Worm (Caenorhabditis elegans) whole organism, dauer: ENCODE measurements around the gene srh-237.

ENCODE experiments used
- unc-62 ChIP-seq: sonication (generic microtip); optimal IDR thresholded peaks from 2 replicates; lab custom pipeline; 2017; ENCODE audit warnings: missing biosample characterization, missing genetic modification reagents, missing genetic modification characterization

Gene srh-237

DNA sequence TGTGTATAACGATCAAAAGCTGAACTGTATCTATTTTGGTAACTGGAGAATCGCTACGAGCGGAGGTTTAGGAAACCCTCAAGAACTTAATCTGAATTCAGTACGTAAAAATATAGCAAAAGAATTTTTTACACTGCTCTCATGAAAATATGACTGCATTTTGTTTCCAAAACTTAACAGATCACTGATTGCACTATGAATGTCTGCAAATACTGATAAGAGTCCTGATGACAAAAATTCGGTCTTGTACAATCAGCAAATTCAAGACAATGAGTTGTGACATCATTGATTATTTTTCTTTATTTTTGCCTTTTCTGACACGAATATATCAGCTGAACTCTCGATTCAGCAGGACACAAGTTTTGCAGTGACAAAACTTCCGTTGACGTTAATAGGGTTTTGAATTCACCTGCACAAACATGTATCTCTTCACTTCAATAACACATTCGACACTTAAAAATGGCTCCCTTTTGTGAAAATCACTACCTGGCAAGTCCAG is at the start of gene srh-237:
TSS of gene srh-237 (plus strand) at position 449 of the 499 bp plus-strand sequence.
- no peak for TF ChIP-seq unc-62 (GFP tag; lab: Kevin White, UChicago)

DNA sequence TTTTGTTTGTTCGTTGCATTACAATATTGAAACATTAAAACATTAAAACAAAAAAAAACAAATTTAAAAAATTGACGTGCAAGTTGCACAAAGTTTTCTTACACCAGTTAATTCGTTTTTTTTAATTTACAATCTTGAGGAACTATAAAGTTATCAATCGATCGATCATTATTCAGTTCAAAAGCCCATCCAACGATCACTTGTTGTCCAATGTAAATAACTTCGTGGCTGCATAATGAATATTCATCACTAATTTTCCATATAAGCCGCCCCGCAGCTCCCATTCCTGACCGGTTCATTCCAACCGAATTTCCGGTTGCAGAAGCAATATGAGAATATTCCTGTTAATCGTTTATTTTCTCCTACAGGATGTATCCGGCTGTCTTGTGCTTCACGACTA is 47.9 kb upstream of the srh-237 start, which contains the start of gene hpo-33:
TSS of gene hpo-33 (plus strand) at position 301 of the 400 bp plus-strand sequence.
- no peak for TF ChIP-seq unc-62 (GFP tag; lab: Kevin White, UChicago)

DNA sequence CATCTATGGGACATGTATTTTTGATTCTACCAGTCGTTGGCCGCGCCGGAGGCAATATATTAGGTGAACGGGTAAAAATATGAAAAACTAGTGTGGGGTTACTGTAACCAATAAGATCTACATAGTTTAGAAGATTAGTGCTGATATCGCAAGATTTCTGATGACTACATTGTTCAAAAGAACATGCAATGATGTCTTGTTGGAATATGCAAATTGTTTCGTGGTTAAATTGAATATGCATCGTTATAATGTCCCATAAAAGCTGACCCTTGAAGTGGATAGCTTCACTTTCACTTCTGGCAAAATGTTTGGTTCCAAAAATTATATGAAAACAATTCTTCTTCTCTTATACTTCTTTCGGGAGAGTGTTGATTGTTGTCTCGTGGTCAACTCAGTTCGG is 45.7 kb upstream of the srh-237 start, which contains the start of gene F28B1.2:
TSS of gene F28B1.2 (plus strand) at position 301 of the 400 bp plus-strand sequence.
- TF ChIP-seq unc-62 (GFP tag; lab: Kevin White, UChicago) = no peak

DNA sequence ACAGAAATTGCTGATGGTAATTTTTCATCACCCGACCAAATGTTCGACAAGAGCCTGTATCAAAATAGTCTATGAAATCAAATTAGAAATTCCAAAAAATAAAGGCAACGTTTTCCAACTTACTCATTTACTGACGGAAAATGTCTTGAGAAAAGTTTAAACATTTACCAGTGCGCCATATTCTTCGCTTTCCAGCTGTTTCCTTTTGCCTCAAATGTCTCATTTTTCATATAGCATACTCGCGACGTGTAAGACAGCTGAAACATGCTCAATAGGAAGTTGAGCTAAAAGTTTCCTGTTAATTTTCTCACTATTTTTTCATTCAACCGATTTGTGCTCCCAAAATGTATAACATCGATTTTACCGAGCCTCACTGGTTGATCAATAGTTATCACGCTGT is 30.2 kb upstream of the srh-237 start, which contains the start of gene sri-66:
TSS of gene sri-66 (plus strand) at position 301 of the 400 bp plus-strand sequence.
- no peak for TF ChIP-seq unc-62 (GFP tag; lab: Kevin White, UChicago)

DNA sequence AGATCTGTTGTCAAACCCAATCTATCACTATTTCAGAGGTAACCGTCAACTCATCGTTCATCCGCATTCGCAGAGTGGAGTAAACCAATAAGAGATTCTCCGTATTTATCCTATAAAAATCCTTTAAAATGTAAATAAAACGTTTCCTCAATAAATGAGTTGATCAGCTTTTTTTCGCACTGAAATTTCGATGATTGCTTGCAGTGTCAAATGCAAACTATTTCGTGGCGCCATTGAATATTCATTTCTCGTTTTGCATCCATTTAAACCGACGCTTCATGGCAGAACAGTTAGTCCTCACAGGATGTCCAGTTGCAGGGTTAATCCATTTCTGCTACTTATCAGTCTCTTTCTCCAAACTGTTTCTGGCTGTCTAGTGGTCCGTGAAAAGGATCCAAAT is 28.6 kb upstream of the srh-237 start, which contains the start of gene F28B1.9:
TSS of gene F28B1.9 (plus strand) at position 301 of the 400 bp plus-strand sequence.
- TF ChIP-seq unc-62 (GFP tag; lab: Kevin White, UChicago) = no peak

DNA sequence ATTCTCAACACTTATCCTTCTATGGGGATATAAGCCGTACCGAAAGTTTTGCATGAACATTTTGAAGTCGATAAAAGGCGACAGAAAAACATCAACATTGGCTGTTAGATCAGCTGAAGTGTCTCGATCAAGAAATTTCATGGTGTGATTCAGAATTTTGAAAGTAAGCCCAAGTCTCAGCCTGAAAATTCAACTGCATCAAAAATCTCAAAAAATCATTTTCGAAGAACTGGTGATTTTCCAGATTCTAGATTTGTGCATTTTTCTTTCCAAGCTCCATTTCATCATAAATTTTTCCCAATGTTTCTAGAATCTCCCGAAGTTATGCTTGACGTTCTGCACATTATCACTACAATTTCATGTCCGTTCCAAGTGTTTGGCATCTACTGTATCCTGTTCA is 25.5 kb upstream of the srh-237 start, which contains the start of gene srh-255:
TSS of gene srh-255 (plus strand) at position 301 of the 400 bp plus-strand sequence.
- no peak for TF ChIP-seq unc-62 (GFP tag; lab: Kevin White, UChicago)

DNA sequence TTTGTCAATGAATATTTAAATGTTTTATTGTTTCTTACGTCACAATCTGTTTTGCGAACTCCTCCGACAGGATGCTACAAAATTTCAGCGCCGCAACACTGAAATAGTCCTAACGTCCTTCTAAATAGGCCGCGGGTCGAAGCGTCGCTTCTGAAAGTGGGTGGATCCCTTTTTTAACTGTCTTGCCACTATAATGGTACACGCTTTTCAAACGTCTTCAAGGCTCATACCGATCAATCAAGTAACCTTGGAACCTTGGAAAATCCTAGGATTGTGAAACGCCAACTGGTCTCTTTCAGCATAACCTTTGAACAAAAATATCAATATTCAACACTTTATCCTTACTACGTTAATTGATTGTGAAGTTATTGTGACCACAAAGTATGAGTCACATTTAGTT is 23.5 kb upstream of the srh-237 start:
- TF ChIP-seq unc-62 (GFP tag; lab: Kevin White, UChicago) = no peak

DNA sequence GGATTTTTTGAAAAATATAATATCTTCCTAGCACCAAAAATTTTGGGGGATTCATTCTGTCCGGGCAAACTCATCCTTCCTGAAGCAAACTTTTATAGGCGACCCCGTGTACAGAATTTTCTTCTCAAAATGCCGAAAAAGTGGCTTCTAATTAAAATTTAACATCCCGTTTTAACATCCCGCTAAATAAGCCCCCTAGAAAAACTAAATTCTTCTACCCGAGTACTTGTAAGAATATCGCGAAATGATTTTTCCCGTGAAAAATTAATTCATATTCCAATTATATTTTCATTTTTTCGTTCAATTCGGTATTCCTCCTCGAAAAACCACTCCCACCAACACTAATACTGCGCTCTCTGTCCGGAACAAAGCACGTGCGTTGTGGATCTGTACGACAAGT is 21.3 kb upstream of the srh-237 start, which contains the start of gene T05E12.8:
TSS of gene T05E12.8 (plus strand) at position 301 of the 400 bp plus-strand sequence.
- TF ChIP-seq unc-62 (GFP tag; lab: Kevin White, UChicago) = no peak

DNA sequence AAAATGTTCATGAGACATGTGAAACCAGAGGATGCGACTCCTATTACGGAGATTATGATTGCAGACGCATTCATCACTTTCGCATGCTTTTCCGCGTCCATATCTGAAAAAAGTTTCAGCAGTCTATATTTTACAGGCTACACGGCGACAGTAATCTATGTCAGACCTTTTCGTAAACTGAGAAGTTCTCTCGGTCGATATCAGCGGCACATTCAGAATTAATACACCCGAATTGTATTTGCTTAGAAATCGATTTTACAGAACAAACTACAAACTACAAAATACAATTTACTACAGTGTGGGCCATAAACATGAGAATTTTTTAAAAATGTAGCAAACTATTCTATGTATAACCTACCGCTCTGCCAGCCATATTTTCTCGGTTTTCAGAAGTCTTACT is 18.6 kb upstream of the srh-237 start, which contains the start of gene srbc-14:
TSS of gene srbc-14 (minus strand) at position 101 of the 400 bp plus-strand sequence.
- no peak for TF ChIP-seq unc-62 (GFP tag; lab: Kevin White, UChicago)

DNA sequence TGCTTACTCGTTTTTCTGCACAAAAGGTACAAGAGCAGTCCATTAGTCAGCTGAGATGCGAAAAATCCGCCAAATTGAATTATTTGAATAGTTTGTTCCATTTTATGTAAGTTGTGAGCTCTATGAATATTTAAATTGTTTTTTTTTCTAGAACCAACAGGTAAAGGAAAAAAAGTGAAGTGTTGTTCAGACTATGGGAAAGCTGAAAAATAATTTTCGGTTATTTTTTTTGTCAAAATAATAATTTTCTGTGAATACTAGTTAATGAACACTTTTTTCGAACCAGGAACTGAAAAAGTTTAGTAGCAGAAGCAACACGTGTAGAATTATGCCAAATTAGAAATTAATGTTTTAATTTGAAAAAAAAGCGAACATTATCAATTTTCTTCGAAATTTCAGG is 14.3 kb upstream of the srh-237 start, which contains the start of gene str-125:
TSS of gene str-125 (minus strand) at position 101 of the 400 bp plus-strand sequence.
- no peak for TF ChIP-seq unc-62 (GFP tag; lab: Kevin White, UChicago)

DNA sequence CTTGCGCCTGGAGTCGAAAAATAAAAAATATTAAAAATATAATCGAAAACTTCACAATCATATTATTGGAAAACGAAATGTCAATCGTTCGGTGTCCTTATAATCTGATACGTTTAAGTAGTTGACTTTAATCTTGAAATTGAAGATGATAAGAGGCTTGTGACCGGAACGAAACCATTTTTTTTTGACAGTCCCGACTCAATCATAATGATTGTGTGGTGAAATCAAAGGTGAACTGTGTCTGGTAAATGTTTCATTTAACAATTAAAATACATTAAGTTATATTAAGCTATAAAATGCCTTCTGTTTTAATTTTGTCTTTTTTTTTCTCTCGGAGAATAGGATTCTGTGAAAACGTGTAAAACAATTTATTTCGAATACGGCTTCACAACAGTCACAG is 12.3 kb upstream of the srh-237 start, which contains the start of gene T05E12.3:
TSS of gene T05E12.3 (minus strand) at position 101 of the 400 bp plus-strand sequence.
- TF ChIP-seq unc-62 (GFP tag; lab: Kevin White, UChicago) = no peak

DNA sequence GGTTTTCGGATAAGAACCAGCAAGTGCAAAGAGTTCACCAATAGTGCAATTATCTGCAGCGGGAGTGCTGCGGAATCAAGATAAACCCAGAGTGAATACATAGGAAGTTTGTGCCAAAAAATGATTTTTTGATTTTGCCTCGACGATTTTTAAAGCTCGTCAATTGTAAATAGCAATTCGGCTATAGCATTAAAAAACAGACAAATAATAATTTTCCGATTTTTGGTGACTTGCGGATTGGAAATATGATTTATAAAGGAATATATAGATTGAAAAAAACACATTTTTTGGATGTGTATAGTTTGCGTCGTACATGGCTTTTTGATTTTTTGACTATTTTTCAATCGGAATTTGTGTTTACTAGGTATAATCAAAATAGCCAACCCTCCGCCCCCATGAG is 10.4 kb upstream of the srh-237 start, which contains the start of gene srw-20:
TSS of gene srw-20 (minus strand) at position 101 of the 400 bp plus-strand sequence.
- no peak for TF ChIP-seq unc-62 (GFP tag; lab: Kevin White, UChicago)

DNA sequence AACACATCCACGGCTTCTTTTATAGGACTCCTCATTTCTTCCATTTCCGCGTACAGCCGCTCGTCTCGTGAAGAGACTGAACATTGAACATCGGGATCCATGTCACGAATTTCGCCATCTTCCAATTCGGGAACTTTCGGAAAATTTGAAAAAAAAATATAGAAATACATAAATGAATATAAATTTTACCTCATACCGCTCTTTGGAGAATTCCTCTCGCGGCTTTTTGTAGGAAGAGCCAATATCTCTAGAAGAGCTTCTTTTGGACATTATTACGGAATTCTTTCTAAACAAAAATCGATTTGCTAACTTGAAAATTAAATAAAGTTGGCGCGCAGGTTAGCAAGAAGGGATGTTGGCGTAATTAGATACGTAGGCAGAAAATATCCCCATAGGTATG is 7.5 kb upstream of the srh-237 start, which contains the start of gene T05E12.9:
TSS of gene T05E12.9 (minus strand) at position 101 of the 400 bp plus-strand sequence.
- no peak for TF ChIP-seq unc-62 (GFP tag; lab: Kevin White, UChicago)

DNA sequence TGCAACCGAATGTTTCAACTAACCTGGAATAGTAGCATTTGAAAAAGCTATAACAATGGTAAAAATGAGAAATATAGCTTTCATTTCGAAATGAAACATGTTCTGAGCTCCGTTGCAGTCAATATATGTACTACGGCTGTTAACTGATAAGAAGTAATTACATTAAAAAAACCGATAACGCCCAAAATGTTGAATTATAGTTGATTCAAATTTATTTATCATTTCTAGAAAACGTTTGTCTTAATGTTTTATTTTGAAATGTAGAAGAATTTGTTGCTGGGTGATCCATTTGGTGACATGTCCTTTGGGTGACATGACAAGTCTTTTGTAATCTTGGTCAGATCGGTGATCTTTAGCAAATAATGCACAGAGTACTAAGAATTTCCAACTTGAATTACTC is 837 bp upstream of the srh-237 start, which contains the start of gene T05E12.6:
TSS of gene T05E12.6 (minus strand) at position 101 of the 400 bp plus-strand sequence.
- no peak for TF ChIP-seq unc-62 (GFP tag; lab: Kevin White, UChicago)

DNA sequence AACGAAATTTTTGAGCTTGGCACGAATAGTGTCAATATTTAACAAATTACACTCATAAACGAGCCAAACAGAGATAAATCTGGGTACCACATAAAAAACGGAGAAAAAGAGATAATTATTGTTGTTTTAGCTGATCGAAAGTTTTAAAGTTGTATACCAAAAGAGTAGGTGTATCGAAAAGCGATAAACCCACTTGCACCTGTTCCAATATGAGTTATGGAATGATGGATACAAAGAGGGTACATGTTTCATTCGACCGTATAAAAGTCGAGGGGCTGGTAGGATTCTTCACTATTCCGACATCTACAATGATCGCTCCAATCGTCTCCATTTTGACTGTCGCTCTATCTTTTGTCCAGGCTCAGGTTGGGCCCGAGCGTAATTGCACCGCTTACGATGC is 2.1 kb downstream of the srh-237 start, which contains the start of gene ZK218.1:
TSS of gene ZK218.1 (plus strand) at position 301 of the 400 bp plus-strand sequence.
- no peak for TF ChIP-seq unc-62 (GFP tag; lab: Kevin White, UChicago)

DNA sequence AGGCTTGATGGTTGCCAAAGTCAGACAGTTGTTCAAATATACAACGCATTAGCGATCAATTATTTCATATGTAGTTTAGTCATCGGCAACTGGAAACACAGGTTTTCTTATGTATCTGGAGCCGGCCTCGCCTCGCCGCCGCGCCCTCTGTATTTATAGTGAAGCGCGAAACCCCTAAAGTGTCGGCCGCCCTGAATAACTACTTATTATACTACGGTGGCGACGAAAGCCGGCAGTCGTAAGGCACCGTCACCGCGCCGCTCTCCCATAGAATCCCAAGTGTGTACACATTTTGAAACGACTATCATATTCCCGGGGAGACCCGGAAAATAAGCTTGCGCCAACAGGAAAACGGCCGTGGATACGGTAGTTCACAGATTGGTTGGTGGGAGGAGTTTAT is 4.4 kb downstream of the srh-237 start:
- no peak for TF ChIP-seq unc-62 (GFP tag; lab: Kevin White, UChicago)
